Fruit fly (Drosophila melanogaster) whole organism, embryonic: ENCODE data around the gene Acf.

Experiments
- Ada2b ChIP-seq: fragments of 200-800 bp; sonication (Bioruptor generic); IDR thresholded peaks from 2 replicates; pipeline ENCODE4 v1.3.6; 2022; ENCODE audit warnings: missing biosample characterization, missing genetic modification characterization
- Adf1 ChIP-seq: fragments of 200-800 bp; sonication (Bioruptor generic); IDR thresholded peaks from 2 replicates; pipeline ENCODE4 v1.3.6; 2022; ENCODE audit warnings: missing biosample characterization, missing genetic modification characterization
- Awh ChIP-seq: fragments of 200-800 bp; sonication (Bioruptor generic); IDR thresholded peaks from 2 replicates; pipeline ENCODE4, ENCODE4 v1.3.6; 2022; ENCODE audit warnings: missing biosample characterization, missing genetic modification characterization
- Bteb2 ChIP-seq: fragments of 200-800 bp; sonication (Bioruptor generic); optimal IDR thresholded peaks from 2 replicates; lab custom pipeline; 2016; ENCODE audit warnings: missing biosample characterization, missing genetic modification characterization
- CG11247 ChIP-seq: fragments of 200-800 bp; sonication (Bioruptor generic); IDR thresholded peaks from 2 replicates; pipeline ENCODE4 v1.3.6; 2022; ENCODE audit warnings: missing biosample characterization, missing genetic modification characterization
- CG11504 ChIP-seq: fragments of 200-800 bp; sonication (Bioruptor generic); optimal IDR thresholded peaks from 3 replicates; lab custom pipeline; 2019; ENCODE audit warnings: missing biosample characterization, mild to moderate bottlenecking, missing genetic modification characterization, moderate library complexity
- CG12391 ChIP-seq: fragments of 200-800 bp; sonication (Bioruptor generic); optimal IDR thresholded peaks from 3 replicates; lab custom pipeline; 2018; ENCODE audit warnings: missing biosample characterization, mild to moderate bottlenecking, missing genetic modification characterization, moderate library complexity
- CG12659 ChIP-seq: fragments of 200-800 bp; sonication (Bioruptor generic); optimal IDR thresholded peaks from 3 replicates; lab custom pipeline; 2017; ENCODE audit warnings: mild to moderate bottlenecking, missing biosample characterization, missing genetic modification reagents, missing genetic modification characterization
- CG13287 ChIP-seq: fragments of 200-800 bp; sonication (Bioruptor generic); IDR thresholded peaks from 2 replicates; pipeline ENCODE4 v1.3.6; 2022; ENCODE audit warnings: missing biosample characterization, missing genetic modification characterization; ENCODE audit not compliant: partially characterized antibody
- CG14667 ChIP-seq: fragments of 200-800 bp; sonication (Bioruptor generic); IDR thresholded peaks from 2 replicates; pipeline ENCODE4 v1.3.6; 2022; ENCODE audit warnings: missing biosample characterization, missing genetic modification characterization
- CG15514 ChIP-seq: fragments of 200-800 bp; sonication (Bioruptor generic); optimal IDR thresholded peaks from 3 replicates; lab custom pipeline; 2017; ENCODE audit warnings: missing biosample characterization, missing genetic modification characterization, mild to moderate bottlenecking, moderate library complexity, missing genetic modification reagents
- CG16813 ChIP-seq: fragments of 200-800 bp; sonication (Bioruptor generic); IDR thresholded peaks from 3 replicates; pipeline ENCODE4 v1.3.6; 2022; ENCODE audit warnings: missing biosample characterization, missing genetic modification characterization; ENCODE audit not compliant: partially characterized antibody
- CG17186 ChIP-seq: fragments of 200-800 bp; sonication (Bioruptor generic); optimal IDR thresholded peaks from 3 replicates; lab custom pipeline; 2017; ENCODE audit warnings: missing biosample characterization, missing genetic modification reagents, missing genetic modification characterization
- CG17385 ChIP-seq: fragments of 200-800 bp; sonication (Bioruptor generic); optimal IDR thresholded peaks from 3 replicates; lab custom pipeline; 2018; ENCODE audit warnings: missing biosample characterization, mild to moderate bottlenecking, missing genetic modification characterization
- CG2199 ChIP-seq: fragments of 200-800 bp; sonication (Bioruptor generic); IDR thresholded peaks from 3 replicates; pipeline ENCODE4 v1.3.6; 2022; ENCODE audit warnings: missing biosample characterization, missing genetic modification characterization
- CG30020 ChIP-seq: fragments of 200-800 bp; optimal IDR thresholded peaks from 2 replicates; lab custom pipeline; 2019; ENCODE audit warnings: missing biosample characterization, mild to moderate bottlenecking, missing genetic modification characterization, moderate library complexity
- CG31388 ChIP-seq: fragments of 200-800 bp; sonication (Bioruptor generic); optimal IDR thresholded peaks from 2 replicates; lab custom pipeline; 2016; ENCODE audit warnings: missing biosample characterization, missing genetic modification characterization
- CG34422 ChIP-seq: fragments of 200-800 bp; sonication (Bioruptor generic); IDR thresholded peaks from 3 replicates; pipeline ENCODE4 v1.3.6; 2022; ENCODE audit warnings: missing biosample characterization, missing genetic modification characterization
- CG42726 ChIP-seq: fragments of 200-800 bp; sonication (Bioruptor generic); IDR thresholded peaks from 2 replicates; pipeline ENCODE4 v1.3.6; 2022; ENCODE audit warnings: missing biosample characterization, missing genetic modification characterization; ENCODE audit not compliant: partially characterized antibody
- CG4404 ChIP-seq: fragments of 200-800 bp; sonication (Bioruptor generic); IDR thresholded peaks from 2 replicates; pipeline ENCODE4 v1.3.6; 2022; ENCODE audit warnings: missing biosample characterization, missing genetic modification characterization
- CG6272 ChIP-seq: fragments of 200-800 bp; sonication (Bioruptor generic); IDR thresholded peaks from 2 replicates; pipeline ENCODE4 v1.3.6; 2022; ENCODE audit warnings: missing biosample characterization, missing genetic modification characterization
- CG7745 ChIP-seq: fragments of 200-800 bp; sonication (Bioruptor generic); optimal IDR thresholded peaks from 2 replicates; lab custom pipeline; 2018; ENCODE audit warnings: missing biosample characterization, mild to moderate bottlenecking, missing genetic modification characterization, moderate library complexity
- CG8290 ChIP-seq, 3 experiments: fragments of 200-800 bp; sonication (Bioruptor generic); optimal IDR thresholded peaks; 2 replicates each; lab custom pipeline; 2016 to 2019; ENCODE audit warnings: missing biosample characterization in 3 of 3, missing genetic modification characterization in 3 of 3, mild to moderate bottlenecking in 2 of 3, moderate library complexity in 1 of 3
- D19B ChIP-seq: fragments of 200-800 bp; sonication (Bioruptor generic); optimal IDR thresholded peaks from 2 replicates; lab custom pipeline; 2017; ENCODE audit warnings: missing biosample characterization, mild to moderate bottlenecking, missing genetic modification characterization
- H15 ChIP-seq: fragments of 200-800 bp; sonication (Bioruptor generic); IDR thresholded peaks from 3 replicates; pipeline ENCODE4 v1.3.6; 2022; ENCODE audit warnings: missing biosample characterization, missing genetic modification characterization
- HLH4C ChIP-seq: fragments of 200-800 bp; sonication (Bioruptor generic); IDR thresholded peaks from 3 replicates; pipeline ENCODE4 v1.3.6; 2022; ENCODE audit warnings: missing biosample characterization, missing genetic modification characterization; ENCODE audit not compliant: partially characterized antibody
- Hand ChIP-seq: fragments of 200-800 bp; sonication (Bioruptor generic); optimal IDR thresholded peaks from 2 replicates; lab custom pipeline; 2017; ENCODE audit warnings: mild to moderate bottlenecking, missing biosample characterization, missing genetic modification reagents, missing genetic modification characterization
- PHDP ChIP-seq: fragments of 200-800 bp; sonication (Bioruptor generic); optimal IDR thresholded peaks from 3 replicates; lab custom pipeline; 2018; ENCODE audit warnings: missing biosample characterization, mild to moderate bottlenecking, missing genetic modification characterization, moderate library complexity
- Six4 ChIP-seq: fragments of 200-800 bp; sonication (Bioruptor generic); optimal IDR thresholded peaks from 2 replicates; lab custom pipeline; 2016; ENCODE audit warnings: missing biosample characterization, missing genetic modification characterization
- al ChIP-seq: fragments of 200-800 bp; sonication (Bioruptor generic); IDR thresholded peaks from 2 replicates; pipeline ENCODE4 v1.3.6; 2022; ENCODE audit warnings: missing biosample characterization, missing genetic modification characterization
- ase ChIP-seq: fragments of 200-800 bp; sonication (Bioruptor generic); IDR thresholded peaks from 3 replicates; pipeline ENCODE4 v1.3.6; 2022; ENCODE audit warnings: missing biosample characterization, missing genetic modification characterization
- ash1 ChIP-seq: fragments of 200-800 bp; sonication (Bioruptor generic); optimal IDR thresholded peaks from 2 replicates; lab custom pipeline; 2018; ENCODE audit warnings: missing biosample characterization, mild to moderate bottlenecking, missing genetic modification characterization
- bcd ChIP-seq: fragments of 200-800 bp; sonication (Bioruptor generic); optimal IDR thresholded peaks from 2 replicates; lab custom pipeline; 2017; ENCODE audit warnings: missing biosample characterization, mild to moderate bottlenecking, missing genetic modification characterization
- cad ChIP-seq: fragments of >200 bp; optimal IDR thresholded peaks from 2 replicates; lab custom pipeline; 2017; ENCODE audit warnings: missing biosample characterization, missing genetic modification characterization
- cg ChIP-seq: fragments of 200-800 bp; sonication (Bioruptor generic); optimal IDR thresholded peaks from 3 replicates; lab custom pipeline; 2019; ENCODE audit warnings: missing biosample characterization, mild to moderate bottlenecking, missing genetic modification characterization, moderate library complexity
- cwo ChIP-seq: fragments of 200-800 bp; sonication (Bioruptor generic); optimal IDR thresholded peaks from 3 replicates; lab custom pipeline; 2017; ENCODE audit warnings: missing biosample characterization, missing genetic modification characterization, mild to moderate bottlenecking, moderate library complexity, missing genetic modification reagents
- da ChIP-seq: fragments of 200-800 bp; sonication (Bioruptor generic); optimal IDR thresholded peaks from 2 replicates; lab custom pipeline; 2016; ENCODE audit warnings: missing biosample characterization, missing genetic modification characterization
- dmrt11E ChIP-seq: fragments of 200-800 bp; sonication (Bioruptor generic); optimal IDR thresholded peaks from 3 replicates; lab custom pipeline; 2018; ENCODE audit warnings: missing biosample characterization, mild to moderate bottlenecking, missing genetic modification characterization, moderate library complexity
- dmrt99B ChIP-seq: fragments of 200-800 bp; sonication (Bioruptor generic); optimal IDR thresholded peaks from 2 replicates; lab custom pipeline; 2018; ENCODE audit warnings: missing biosample characterization, mild to moderate bottlenecking, missing genetic modification characterization, moderate library complexity
- gce ChIP-seq: fragments of 200-800 bp; sonication (Bioruptor generic); IDR thresholded peaks from 3 replicates; pipeline ENCODE4 v1.3.6; 2022; ENCODE audit warnings: missing biosample characterization, missing genetic modification characterization
- hbn ChIP-seq: fragments of 200-800 bp; sonication (Bioruptor generic); IDR thresholded peaks from 2 replicates; pipeline ENCODE4 v1.3.6; 2022; ENCODE audit warnings: missing biosample characterization, missing genetic modification characterization; ENCODE audit not compliant: partially characterized antibody
- hth ChIP-seq: fragments of >200 bp; optimal IDR thresholded peaks from 2 replicates; lab custom pipeline; 2017; ENCODE audit warnings: inconsistent platforms
- inv ChIP-seq: fragments of 200-800 bp; sonication (Bioruptor generic); IDR thresholded peaks from 2 replicates; pipeline ENCODE4 v1.3.6; 2022; ENCODE audit warnings: missing biosample characterization, missing genetic modification characterization; ENCODE audit not compliant: partially characterized antibody
- mld ChIP-seq: fragments of 200-800 bp; sonication (Bioruptor generic); IDR thresholded peaks from 3 replicates; pipeline ENCODE4 v1.3.6; 2022; ENCODE audit warnings: missing biosample characterization, missing genetic modification characterization; ENCODE audit not compliant: partially characterized antibody
- pzg ChIP-seq: fragments of 200-800 bp; sonication (Bioruptor generic); optimal IDR thresholded peaks from 3 replicates; lab custom pipeline; 2018; ENCODE audit warnings: missing biosample characterization, mild to moderate bottlenecking, missing genetic modification characterization, moderate library complexity
- rib ChIP-seq: fragments of 200-800 bp; sonication (Bioruptor generic); IDR thresholded peaks from 2 replicates; pipeline ENCODE4 v1.3.6; 2022; ENCODE audit warnings: missing biosample characterization, missing genetic modification characterization
- sob ChIP-seq: fragments of 200-800 bp; sonication (Bioruptor generic); IDR thresholded peaks from 2 replicates; pipeline ENCODE4 v1.3.6; 2022; ENCODE audit warnings: missing biosample characterization, missing genetic modification characterization
- stwl ChIP-seq: fragments of 200-800 bp; sonication (Bioruptor generic); optimal IDR thresholded peaks from 3 replicates; lab custom pipeline; 2018; ENCODE audit warnings: missing biosample characterization, mild to moderate bottlenecking, missing genetic modification characterization, moderate library complexity
- sug ChIP-seq: fragments of 200-800 bp; optimal IDR thresholded peaks from 2 replicates; lab custom pipeline; 2019; ENCODE audit warnings: missing biosample characterization, mild to moderate bottlenecking, missing genetic modification characterization, moderate library complexity
- tll ChIP-seq, 2 experiments: fragments of 200-800 bp in 1 of 2; fragments of >200 bp in 1 of 2; sonication (Bioruptor generic) in 1 of 2; optimal IDR thresholded peaks; 2 replicates each; lab custom pipeline; 2017 to 2019; ENCODE audit warnings: missing biosample characterization in 2 of 2, missing genetic modification characterization in 2 of 2, mild to moderate bottlenecking in 1 of 2, moderate library complexity in 1 of 2

Gene Acf

dm6 chr3R:31794457-31794856, 676 bp downstream of the Acf start:
- peak; percentile 70 for TF ChIP-seq da (GFP tag; lab: Kevin White, UChicago)
- peak; percentile 87 for TF ChIP-seq cwo (GFP tag; lab: Kevin White, UChicago)
- TF ChIP-seq PHDP (tag; lab: Kevin White, UChicago): no peak
- TF ChIP-seq gce (GFP tag; lab: Robert Waterston, UW): no peak
- no peak for TF ChIP-seq Ada2b (GFP tag; lab: Robert Waterston, UW)
- TF ChIP-seq sug: peak; percentile 96
- TF ChIP-seq CG31388 (GFP tag; lab: Kevin White, UChicago): no peak
- peak; percentile 66 for TF ChIP-seq CG17186 (GFP tag; lab: Kevin White, UChicago)
- TF ChIP-seq CG4404 (GFP tag; lab: Robert Waterston, UW): no peak
- TF ChIP-seq CG14667 (GFP tag; lab: Robert Waterston, UW): no peak
- TF ChIP-seq dmrt99B (tag; lab: Kevin White, UChicago): no peak
- no peak for TF ChIP-seq CG17385 (GFP tag; lab: Kevin White, UChicago)
- no peak; the same call in 1 of the 2 replicates for TF ChIP-seq sob (GFP tag; lab: Robert Waterston, UW)
- 0 out of 3 replicates have a peak, but pooled peaks have one; percentile 42 for TF ChIP-seq ase (GFP tag; lab: Robert Waterston, UW)
- TF ChIP-seq HLH4C (GFP tag; lab: Robert Waterston, UW): no peak
- no peak for TF ChIP-seq hth (lab: Kevin White, UChicago)
- peak; percentile 45 for TF ChIP-seq Adf1 (GFP tag; lab: Robert Waterston, UW)
- no peak for TF ChIP-seq H15 (GFP tag; lab: Robert Waterston, UW)
- TF ChIP-seq rib: peak; percentile 30; the same call in 1 of the 2 replicates
- peak; percentile 24; the same call in 1 of the 2 replicates for TF ChIP-seq hbn
- TF ChIP-seq dmrt11E (tag; lab: Kevin White, UChicago): no peak
- TF ChIP-seq cad: no peak
- TF ChIP-seq CG11247: no peak
- no peak for TF ChIP-seq CG12659 (GFP tag; lab: Kevin White, UChicago)
- no peak for TF ChIP-seq Bteb2
- TF ChIP-seq mld (GFP tag; lab: Robert Waterston, UW): peak; percentile 48; the same call in 1 of the 3 replicates
- no peak for TF ChIP-seq Awh (GFP tag; lab: Robert Waterston, UW)
- TF ChIP-seq CG30020 (tag; lab: Kevin White, UChicago): peak; percentile 54
- TF ChIP-seq al: no peak
- TF ChIP-seq tll (GFP tag; optimal IDR thresholded peaks at IDR 0.05; lab: Kevin White, UChicago): no peak
- no peak for TF ChIP-seq bcd (GFP tag; lab: Kevin White, UChicago)
- TF ChIP-seq CG2199 (GFP tag; lab: Robert Waterston, UW): no peak
- no peak for TF ChIP-seq CG12391 (tag; lab: Kevin White, UChicago)
- TF ChIP-seq Hand (GFP tag; lab: Kevin White, UChicago): no peak
- no peak for TF ChIP-seq inv (GFP tag; lab: Robert Waterston, UW)
- peak; percentile 4; the same call in 1 of the 2 replicates for TF ChIP-seq CG13287 (GFP tag; lab: Robert Waterston, UW)
- peak; percentile 81 for TF ChIP-seq CG15514 (GFP tag; lab: Kevin White, UChicago)
- no peak for TF ChIP-seq Six4 (GFP tag; lab: Kevin White, UChicago)
- TF ChIP-seq CG42726 (GFP tag; lab: Robert Waterston, UW): no peak
- no peak for TF ChIP-seq D19B (GFP tag; lab: Kevin White, UChicago)
- TF ChIP-seq CG7745: no peak
- no peak for TF ChIP-seq ash1 (GFP tag; lab: Kevin White, UChicago)
- peak; percentile 95 for TF ChIP-seq cg (GFP tag; lab: Kevin White, UChicago)
- TF ChIP-seq stwl (tag; lab: Kevin White, UChicago): peak; percentile 35
- no peak for TF ChIP-seq CG16813 (GFP tag; lab: Robert Waterston, UW)
- peak; percentile 71; the same call in 1 of the 3 replicates for TF ChIP-seq CG34422 (GFP tag; lab: Robert Waterston, UW)
- peak; percentile 77 for TF ChIP-seq pzg (GFP tag; lab: Kevin White, UChicago)
- no peak for TF ChIP-seq CG8290 (GFP tag; optimal IDR thresholded peaks at IDR 0.05; lab: Kevin White, UChicago)
- no peak for TF ChIP-seq CG8290 (tag; optimal IDR thresholded peaks at IDR 0.05; lab: Kevin White, UChicago)
- no peak for TF ChIP-seq CG11504 (tag; lab: Kevin White, UChicago)
- no peak for TF ChIP-seq CG6272 (GFP tag; lab: Robert Waterston, UW)
